Worm (Caenorhabditis elegans) whole organism, midembryonic: ENCODE measurements around the gene aip-1.
A peak's percentile ranks its signal among the peaks of the same experiment; 100 is the strongest.
"Not testable (repeated sequence)": the region's sequence is repeated elsewhere in the genome, so short reads cannot be mapped to it uniquely, and the experiment has no call there.

Experiments
- T22C8.4 ChIP-seq: fragments of 200-800 bp; sonication (Bioruptor generic); IDR thresholded peaks from 2 replicates; pipeline ENCODE4 v1.3.6; 2022; ENCODE audit warnings: missing genetic modification characterization, missing compliant biosample characterization
- cog-1 ChIP-seq: sonication (generic microtip); optimal IDR thresholded peaks from 2 replicates; lab custom pipeline; 2016; ENCODE audit warnings: missing genetic modification characterization, missing compliant biosample characterization
- flt-1 ChIP-seq: fragments of 200-800 bp; sonication (Bioruptor generic); IDR thresholded peaks from 2 replicates; pipeline ENCODE4 v1.3.6; 2022; ENCODE audit warnings: missing genetic modification characterization, missing compliant biosample characterization
- klf-2 ChIP-seq: fragments of 200-800 bp; sonication (Bioruptor generic); conservative IDR thresholded peaks from 2 replicates; pipeline ENCODE4 v1.3.6; 2022; ENCODE audit warnings: missing genetic modification reagents, missing genetic modification characterization, missing compliant biosample characterization
- med-1 ChIP-seq: sonication (generic microtip); optimal IDR thresholded peaks from 2 replicates; lab custom pipeline; 2017; ENCODE audit warnings: missing genetic modification characterization, mild to moderate bottlenecking, missing compliant biosample characterization, antibody characterized with exemption, missing genetic modification reagents; ENCODE audit not compliant: insufficient read depth
- ref-1 ChIP-seq: fragments of 200-800 bp; sonication (Bioruptor generic); conservative IDR thresholded peaks from 2 replicates; pipeline ENCODE4 v1.3.6; 2022; ENCODE audit warnings: missing genetic modification reagents, missing genetic modification characterization, missing compliant biosample characterization
- tab-1 ChIP-seq: fragments of 200-800 bp; sonication (Bioruptor generic); IDR thresholded peaks from 2 replicates; pipeline ENCODE4 v1.3.6; 2022; ENCODE audit warnings: missing genetic modification characterization, missing compliant biosample characterization
- ztf-23 ChIP-seq: fragments of 200-800 bp; sonication (Bioruptor generic); IDR thresholded peaks from 2 replicates; pipeline ENCODE4 v1.3.6; 2022; ENCODE audit warnings: missing genetic modification reagents, missing genetic modification characterization, missing compliant biosample characterization
- ztf-29 ChIP-seq: fragments of 200-800 bp; sonication (Bioruptor generic); IDR thresholded peaks from 2 replicates; pipeline ENCODE4 v1.3.6; 2022; ENCODE audit warnings: missing genetic modification reagents, missing genetic modification characterization, missing compliant biosample characterization

aip-1 gene

DNA sequence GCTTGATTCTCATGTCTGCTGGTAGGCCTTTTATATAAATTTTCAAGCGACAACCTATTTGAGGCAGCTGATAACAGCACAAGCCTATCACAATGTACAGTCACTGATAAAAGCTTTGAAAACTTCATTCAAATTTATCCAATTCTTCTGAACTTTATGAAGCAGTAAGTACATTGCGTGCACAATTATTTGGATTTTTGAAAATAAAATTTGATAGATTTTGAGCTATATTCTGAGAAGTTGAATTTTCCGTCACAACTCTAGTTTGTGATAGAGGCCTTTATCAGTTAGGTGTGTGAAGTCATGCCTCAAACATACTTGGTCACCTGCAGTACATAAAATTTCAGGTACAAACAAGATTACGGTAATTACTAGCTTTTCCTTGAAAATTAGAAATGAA is 6.5 kb downstream of the aip-1 start, which contains the start of the genes mtl-2 and T08G5.1:
TSS of gene mtl-2 (minus strand) at position 34 of the 400 bp plus-strand sequence.
TSS of gene T08G5.1 (plus strand) at position 127 of the 400 bp plus-strand sequence.
- TF ChIP-seq ztf-29 (GFP tag; lab: Robert Waterston, UW): no peak
- no peak for TF ChIP-seq klf-2 (GFP tag; lab: Robert Waterston, UW)
- no peak for TF ChIP-seq ref-1 (GFP tag; lab: Robert Waterston, UW)
- no peak for TF ChIP-seq cog-1 (tag; lab: Kevin White, UChicago)
- no peak for TF ChIP-seq ztf-23 (GFP tag; lab: Robert Waterston, UW)
- TF ChIP-seq flt-1 (GFP tag; lab: Robert Waterston, UW): no peak
- TF ChIP-seq T22C8.4 (GFP tag; lab: Robert Waterston, UW): no peak

DNA sequence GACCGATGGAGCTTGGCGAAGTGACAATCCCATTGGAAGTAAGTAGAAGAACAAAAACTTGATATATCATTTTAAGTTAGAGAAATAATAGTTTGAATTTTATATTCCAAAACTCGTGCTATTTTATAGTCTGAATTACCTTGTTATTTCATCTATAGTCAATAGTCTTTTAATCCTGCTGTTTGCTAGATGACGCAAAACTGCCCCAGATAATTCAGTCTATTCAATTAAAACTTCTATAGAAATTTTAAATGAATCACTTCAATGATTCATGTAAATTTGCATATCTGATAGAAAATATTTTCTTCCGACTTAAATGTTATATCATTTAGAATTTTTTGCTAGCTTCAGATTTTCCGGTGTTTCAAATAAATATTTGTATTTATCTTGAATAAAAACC is 10.9 kb downstream of the aip-1 start, which contains the start of gene T08G5.15:
TSS of gene T08G5.15 (minus strand) at position 101 of the 400 bp plus-strand sequence.
- TF ChIP-seq ztf-29 (GFP tag; lab: Robert Waterston, UW) (no peak), tab-1 (GFP tag; lab: Robert Waterston, UW) (no peak), klf-2 (GFP tag; lab: Robert Waterston, UW) (no peak), med-1 (no peak)

DNA sequence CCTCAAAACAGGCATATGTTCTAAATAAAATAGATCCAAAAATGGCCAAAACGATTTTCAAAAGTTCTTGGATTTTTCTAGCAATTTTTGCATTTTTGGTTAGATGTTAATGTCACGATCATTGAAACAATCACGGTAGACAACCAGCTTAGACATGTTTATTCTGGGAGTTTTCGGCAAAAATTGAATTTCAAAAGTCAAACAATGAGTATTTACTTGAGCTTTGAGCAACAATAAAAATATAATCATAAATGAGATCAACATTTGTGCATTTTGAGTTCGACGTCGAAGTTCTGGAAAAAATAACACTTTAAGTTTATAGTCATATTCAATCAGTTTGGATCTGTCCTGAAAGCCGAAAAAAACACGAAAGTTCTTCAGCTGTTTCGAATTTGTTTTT is 14.1 kb downstream of the aip-1 start, which contains the start of gene T08G5.2:
TSS of gene T08G5.2 (minus strand) at position 101 of the 400 bp plus-strand sequence.
- no peak for TF ChIP-seq ztf-23 (GFP tag; lab: Robert Waterston, UW)
- TF ChIP-seq klf-2 (GFP tag; lab: Robert Waterston, UW): no peak
- TF ChIP-seq T22C8.4 (GFP tag; lab: Robert Waterston, UW): no peak
- TF ChIP-seq tab-1 (GFP tag; lab: Robert Waterston, UW): no peak
- no peak for TF ChIP-seq flt-1 (GFP tag; lab: Robert Waterston, UW)
- no peak for TF ChIP-seq med-1
- TF ChIP-seq cog-1 (tag; lab: Kevin White, UChicago): no peak

ce11 chrV:14027384-14027783 is 15.3 kb downstream of the aip-1 start, which contains the start of gene T08G5.3:
Gene T08G5.3, minus strand, starts transcription at chrV:14027484.
- TF ChIP-seq ref-1 (GFP tag; lab: Robert Waterston, UW) (no peak), flt-1 (GFP tag; lab: Robert Waterston, UW) (no peak), ztf-29 (GFP tag; lab: Robert Waterston, UW) (no peak), cog-1 (tag; lab: Kevin White, UChicago) (no peak), T22C8.4 (GFP tag; lab: Robert Waterston, UW) (no peak), tab-1 (GFP tag; lab: Robert Waterston, UW) (no peak), med-1 (no peak), klf-2 (GFP tag; lab: Robert Waterston, UW) (no peak), ztf-23 (GFP tag; lab: Robert Waterston, UW) (no peak)

- TF ChIP-seq ztf-29 (GFP tag; lab: Robert Waterston, UW) (no peak), tab-1 (GFP tag; lab: Robert Waterston, UW) (0 out of 2 replicates have a peak, but pooled peaks have one; percentile 68), flt-1 (GFP tag; lab: Robert Waterston, UW) (peak; percentile 70; the same call in 1 of the 2 replicates)
Observed at ce11 chrV:14028256-14028743, 16.2 kb downstream of the aip-1 start.

ce11 chrV:14033649-14034048 is 21.5 kb downstream of the aip-1 start, which contains the start of gene ins-10:
Gene ins-10, plus strand, starts transcription at chrV:14033949.
- TF ChIP-seq ztf-23 (GFP tag; lab: Robert Waterston, UW) (no peak), klf-2 (GFP tag; lab: Robert Waterston, UW) (no peak), T22C8.4 (GFP tag; lab: Robert Waterston, UW) (no peak), tab-1 (GFP tag; lab: Robert Waterston, UW) (no peak), med-1 (no peak), ref-1 (GFP tag; lab: Robert Waterston, UW) (no peak), cog-1 (tag; lab: Kevin White, UChicago) (no peak), ztf-29 (GFP tag; lab: Robert Waterston, UW) (no peak), flt-1 (GFP tag; lab: Robert Waterston, UW) (no peak)

DNA sequence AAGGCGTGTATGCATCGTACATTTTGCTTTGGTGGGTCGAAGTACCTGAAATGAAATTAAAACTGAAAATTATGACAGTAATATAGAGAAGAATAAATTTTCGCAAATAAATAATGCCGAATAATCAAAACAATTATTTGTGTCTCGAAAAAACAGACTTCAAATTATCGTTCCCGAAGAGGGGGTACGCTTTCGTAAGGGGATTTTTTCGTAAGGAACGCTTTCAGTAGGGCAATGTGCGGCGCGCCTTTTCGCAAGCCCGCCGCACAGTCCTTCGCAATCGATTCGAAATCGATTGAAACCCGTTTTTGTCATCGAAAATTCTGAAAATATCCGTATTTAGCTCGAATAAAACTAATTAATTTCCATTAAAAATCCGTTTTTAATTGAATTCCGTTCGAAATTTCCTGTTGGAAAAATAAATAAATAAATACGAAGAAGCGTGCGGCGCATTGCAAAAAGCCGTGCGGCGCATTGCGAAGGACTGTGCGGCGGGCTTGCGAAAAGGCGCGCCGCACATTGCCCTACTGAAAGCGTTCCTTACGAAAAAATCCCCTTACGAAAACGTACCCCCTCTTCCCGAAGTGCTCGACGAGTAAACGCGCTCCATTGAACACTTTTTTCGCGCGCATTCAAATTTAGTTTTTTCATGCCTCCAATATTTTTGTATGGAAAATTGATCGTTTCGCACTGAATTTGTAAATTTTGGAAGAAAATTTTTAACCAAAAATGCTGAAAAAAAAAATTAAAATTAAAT is 26.4 kb downstream of the aip-1 start, which contains the start of gene vps-39:
TSS of gene vps-39 (minus strand) at position 51 of the 757 bp plus-strand sequence.
- TF ChIP-seq tab-1 (GFP tag; lab: Robert Waterston, UW): peak; percentile 62; the same call in 1 of the 2 replicates
- TF ChIP-seq ztf-29 (GFP tag; lab: Robert Waterston, UW): peak; percentile 7; the same call in 1 of the 2 replicates
- TF ChIP-seq ref-1 (GFP tag; lab: Robert Waterston, UW): peak; percentile 35; the same call in 1 of the 2 replicates
- peak; percentile 65 for TF ChIP-seq T22C8.4 (GFP tag; lab: Robert Waterston, UW)
- peak; percentile 84 for TF ChIP-seq klf-2 (GFP tag; lab: Robert Waterston, UW)
- peak; percentile 36 for TF ChIP-seq med-1
- peak; percentile 83 for TF ChIP-seq flt-1 (GFP tag; lab: Robert Waterston, UW)
- peak; percentile 90 for TF ChIP-seq ztf-23 (GFP tag; lab: Robert Waterston, UW)

DNA sequence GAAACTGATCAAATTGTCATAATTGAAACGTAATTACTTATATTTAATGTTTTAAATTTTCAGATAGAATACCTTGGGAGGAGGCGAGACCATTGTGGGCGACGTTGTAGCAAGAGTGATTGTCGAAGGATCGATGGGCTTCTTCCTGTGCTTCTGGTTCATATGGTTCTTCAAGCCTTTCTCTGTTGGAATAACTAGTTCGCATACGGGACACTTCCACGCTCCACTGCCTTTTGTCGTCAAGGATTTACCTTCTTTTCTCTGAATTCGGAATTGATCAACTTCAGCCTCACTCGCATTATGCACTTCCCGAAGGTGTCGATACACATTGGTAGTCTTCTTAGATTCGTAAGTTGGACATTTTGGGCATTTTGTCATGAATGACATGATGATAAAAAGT is 37.1 kb downstream of the aip-1 start, which contains the start of gene F58D12.1:
TSS of gene F58D12.1 (plus strand) at position 301 of the 400 bp plus-strand sequence.
- TF ChIP-seq ztf-23, flt-1, T22C8.4 (GFP tag; lab: Robert Waterston, UW): not testable (repeated sequence)

DNA sequence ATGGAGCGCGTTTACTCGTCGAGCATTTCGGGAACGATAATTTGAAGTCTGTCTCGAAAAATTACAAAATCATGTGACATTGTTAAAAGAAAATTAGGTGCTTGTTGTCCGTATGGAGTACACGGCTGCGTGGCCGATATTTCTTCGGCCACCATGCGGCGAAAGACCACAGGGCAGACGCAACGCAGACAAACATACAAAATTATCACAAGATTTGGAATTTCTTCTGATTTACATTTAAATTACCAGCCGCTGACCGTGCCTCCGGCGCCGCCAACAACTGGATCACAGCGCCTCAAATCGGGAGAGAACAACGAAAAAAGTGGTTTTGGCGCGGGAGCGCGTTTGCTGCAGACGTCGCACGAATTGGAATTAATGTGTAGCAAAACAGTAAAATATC is 43.0 kb downstream of the aip-1 start:
- TF ChIP-seq flt-1 (GFP tag; lab: Robert Waterston, UW) (peak; percentile 73; the same call in 1 of the 2 replicates), ztf-23 (GFP tag; lab: Robert Waterston, UW) (peak; percentile 82), cog-1 (tag; lab: Kevin White, UChicago) (peak; percentile 74), ztf-29 (GFP tag; lab: Robert Waterston, UW) (peak; percentile 59; the same call in 1 of the 2 replicates), T22C8.4 (GFP tag; lab: Robert Waterston, UW) (peak; percentile 67), klf-2 (GFP tag; lab: Robert Waterston, UW) (peak; percentile 63; the same call in 1 of the 2 replicates)
